Worm (Caenorhabditis elegans): ENCODE data around the gene ant-1.3.

The ant-1.3 gene

ce11 chrIV:9709205-9709604, at the start of gene ant-1.3:
TSS of gene ant-1.3 (minus strand) at chrIV:9709305.
- TF ChIP-seq elt-1 (tag; optimal IDR thresholded peaks at IDR 0.05) (no peak), fkh-10 (GFP tag; optimal IDR thresholded peaks at IDR 0.05) (no peak), mml-1 (tag; optimal IDR thresholded peaks at IDR 0.05) (no peak), snpc-4 (tag; optimal IDR thresholded peaks at IDR 0.05) (no peak), ceh-28 (tag; optimal IDR thresholded peaks at IDR 0.05) (no peak), pha-4 (tag; optimal IDR thresholded peaks at IDR 0.05) (no peak), ZK546.5 (tag; optimal IDR thresholded peaks at IDR 0.05) (no peak), aly-2 (tag; optimal IDR thresholded peaks at IDR 0.05) (no peak)

ce11 chrIV:9757425-9757740, 48.3 kb upstream of the ant-1.3 start, which contains the start of gene nhr-97:
TSS of gene nhr-97 (plus strand) at chrIV:9757641.
- no peak for TF ChIP-seq ceh-16 (tag; optimal IDR thresholded peaks at IDR 0.05)
- no peak for TF ChIP-seq aly-2 (tag; optimal IDR thresholded peaks at IDR 0.05)
- no peak for TF ChIP-seq nhr-25 (tag; optimal IDR thresholded peaks at IDR 0.05)
- no peak for TF ChIP-seq elt-3 (tag; optimal IDR thresholded peaks at IDR 0.05)
- TF ChIP-seq ceh-82 (tag; optimal IDR thresholded peaks at IDR 0.05): no peak

ce11 chrIV:9756647-9757424, 47.7 kb upstream of the ant-1.3 start:
- TF ChIP-seq nfya-1 (tag; optimal IDR thresholded peaks at IDR 0.05; ENCODE audit: insufficient read depth) (peak; percentile 2), lin-15B (tag; optimal IDR thresholded peaks at IDR 0.05) (peak; percentile 0), pqm-1 (tag; optimal IDR thresholded peaks at IDR 0.05) (peak; percentile 25), ceh-28 (tag; optimal IDR thresholded peaks at IDR 0.05) (peak; percentile 31), pha-4 (tag; optimal IDR thresholded peaks at IDR 0.05) (peak; percentile 71), eor-1 (tag; optimal IDR thresholded peaks at IDR 0.05) (no peak), nhr-43 (tag; optimal IDR thresholded peaks at IDR 0.05; ENCODE audit: poor library complexity, severe bottlenecking) (peak; percentile 43), nhr-23 (tag; optimal IDR thresholded peaks at IDR 0.05) (peak; percentile 82), aly-2 (tag; optimal IDR thresholded peaks at IDR 0.05) (no peak), jun-1 (tag; optimal IDR thresholded peaks at IDR 0.05) (peak; percentile 44), elt-2 (tag; optimal IDR thresholded peaks at IDR 0.05) (peak; percentile 65), nhr-12 (tag; optimal IDR thresholded peaks at IDR 0.05) (no peak), ceh-9 (tag; optimal IDR thresholded peaks at IDR 0.05) (no peak), nhr-25 (tag; optimal IDR thresholded peaks at IDR 0.05) (peak; percentile 49)

ce11 chrIV:9755713-9756112, 46.6 kb upstream of the ant-1.3 start:
- peak in 1 of 3 experiments; percentile 84 for TF ChIP-seq elt-3 (tag; optimal IDR thresholded peaks at IDR 0.05)
- no peak for TF ChIP-seq pqm-1 (tag; optimal IDR thresholded peaks at IDR 0.05)

ce11 chrIV:9748342-9748741, 39.2 kb upstream of the ant-1.3 start, which contains the start of gene C28D4.8:
TSS of gene C28D4.8 (minus strand) at chrIV:9748442.
- TF ChIP-seq lin-15B (tag; optimal IDR thresholded peaks at IDR 0.05) (no peak), pqm-1 (tag; optimal IDR thresholded peaks at IDR 0.05) (no peak), mdl-1 (tag; optimal IDR thresholded peaks at IDR 0.05) (no peak), hmg-11 (tag; optimal IDR thresholded peaks at IDR 0.05) (no peak), ztf-4 (tag; optimal IDR thresholded peaks at IDR 0.05) (no peak), jun-1 (tag; optimal IDR thresholded peaks at IDR 0.05) (no peak), zag-1 (tag; optimal IDR thresholded peaks at IDR 0.05) (no peak), fkh-2 (tag; optimal IDR thresholded peaks at IDR 0.05) (no peak), unc-62 (GFP tag; optimal IDR thresholded peaks at IDR 0.05) (no peak), nhr-76 (tag; optimal IDR thresholded peaks at IDR 0.05) (no peak), mml-1 (tag; optimal IDR thresholded peaks at IDR 0.05) (no peak), elt-2 (tag; optimal IDR thresholded peaks at IDR 0.05) (no peak), skn-1 (tag; optimal IDR thresholded peaks at IDR 0.05) (no peak), nhr-28 (tag; optimal IDR thresholded peaks at IDR 0.05) (no peak), tbx-2 (tag; optimal IDR thresholded peaks at IDR 0.05) (no peak), nhr-67 (tag; optimal IDR thresholded peaks at IDR 0.05) (no peak), egl-5 (tag; optimal IDR thresholded peaks at IDR 0.05) (no peak), nhr-237 (tag; optimal IDR thresholded peaks at IDR 0.05) (no peak)

All from whole organism, L3 larva.